Worm (Caenorhabditis elegans) whole organism, early embryonic: ENCODE data around the gene F11E6.11.

Experiments
- F13C5.2 ChIP-seq: sonication (generic microtip); optimal IDR thresholded peaks from 2 replicates; lab custom pipeline; 2017; ENCODE audit warnings: mild to moderate bottlenecking, missing genetic modification characterization, inconsistent platforms, missing compliant biosample characterization
- aly-1 ChIP-seq: sonication (generic microtip); optimal IDR thresholded peaks from 2 replicates; lab custom pipeline; 2016; ENCODE audit warnings: missing genetic modification characterization, missing compliant biosample characterization
- ama-1 ChIP-seq: fragments of 150-350 bp; optimal IDR thresholded peaks from 2 replicates; lab custom pipeline; 2014
- flt-1 ChIP-seq: fragments of 200-800 bp; sonication (Bioruptor generic); IDR thresholded peaks from 2 replicates; pipeline ENCODE4 v1.3.6; 2022; ENCODE audit warnings: missing genetic modification characterization, missing compliant biosample characterization

ce11 chrIV:17453996-17454395, 11.4 kb downstream of the F11E6.11 start:
- TF ChIP-seq ama-1 (lab: Kevin White, UChicago) (no peak), flt-1 (GFP tag; lab: Robert Waterston, UW) (no peak), aly-1 (tag; lab: Kevin White, UChicago) (no peak), F13C5.2 (tag; lab: Kevin White, UChicago) (no peak)
